Fruit fly (Drosophila melanogaster) whole organism, embryonic: Measurements from ENCODE around the gene Sec23.

Experiments used
- Asciz ChIP-seq: fragments of 200-800 bp; sonication (Bioruptor generic); optimal IDR thresholded peaks from 2 replicates; lab custom pipeline; 2017; ENCODE audit warnings: missing biosample characterization, mild to moderate bottlenecking, missing genetic modification characterization, missing genetic modification reagents
- B-H2 ChIP-seq: fragments of 200-800 bp; sonication (Bioruptor generic); optimal IDR thresholded peaks from 2 replicates; lab custom pipeline; 2018; ENCODE audit warnings: missing biosample characterization, mild to moderate bottlenecking, missing genetic modification characterization
- BtbVII ChIP-seq: fragments of 200-800 bp; sonication (Bioruptor generic); optimal IDR thresholded peaks from 3 replicates; lab custom pipeline; 2017; ENCODE audit warnings: missing biosample characterization, mild to moderate bottlenecking, missing genetic modification characterization
- CG1024 ChIP-seq: fragments of 200-800 bp; sonication (Bioruptor generic); IDR thresholded peaks from 2 replicates; pipeline ENCODE4 v1.3.6; 2022; ENCODE audit warnings: missing biosample characterization, missing genetic modification characterization
- CG11723 ChIP-seq: fragments of 200-800 bp; sonication (Bioruptor generic); optimal IDR thresholded peaks from 2 replicates; lab custom pipeline; 2017; ENCODE audit warnings: missing biosample characterization, mild to moderate bottlenecking, missing genetic modification characterization
- CG12071 ChIP-seq: fragments of 200-800 bp; sonication (Bioruptor generic); optimal IDR thresholded peaks from 3 replicates; lab custom pipeline; 2018; ENCODE audit warnings: missing biosample characterization, mild to moderate bottlenecking, missing genetic modification characterization
- CG12299 ChIP-seq: fragments of 200-800 bp; sonication (Bioruptor generic); optimal IDR thresholded peaks from 2 replicates; lab custom pipeline; 2018; ENCODE audit warnings: missing biosample characterization, mild to moderate bottlenecking, missing genetic modification characterization
- CG12942 ChIP-seq: fragments of 200-800 bp; sonication (Bioruptor generic); optimal IDR thresholded peaks from 3 replicates; lab custom pipeline; 2016; ENCODE audit warnings: missing biosample characterization, missing genetic modification characterization
- CG13296 ChIP-seq: fragments of 200-800 bp; sonication (Bioruptor generic); optimal IDR thresholded peaks from 3 replicates; lab custom pipeline; 2018; ENCODE audit warnings: missing biosample characterization, mild to moderate bottlenecking, missing genetic modification characterization
- CG1792 ChIP-seq: fragments of 200-800 bp; sonication (Bioruptor generic); optimal IDR thresholded peaks from 2 replicates; lab custom pipeline; 2016; ENCODE audit warnings: missing biosample characterization, missing genetic modification characterization
- CG18619 ChIP-seq: fragments of 200-800 bp; sonication (Bioruptor generic); optimal IDR thresholded peaks from 3 replicates; lab custom pipeline; 2017; ENCODE audit warnings: missing biosample characterization, mild to moderate bottlenecking, missing genetic modification characterization
- CG31224 ChIP-seq: fragments of 200-800 bp; sonication (Bioruptor generic); IDR thresholded peaks from 2 replicates; pipeline ENCODE4 v1.3.6; 2022; ENCODE audit warnings: missing biosample characterization, missing genetic modification characterization
- CG31441 ChIP-seq: fragments of 200-800 bp; sonication (Bioruptor generic); IDR thresholded peaks from 2 replicates; pipeline ENCODE4 v1.3.6; 2022; ENCODE audit warnings: missing biosample characterization, missing genetic modification characterization
- CG5180 ChIP-seq: fragments of 200-800 bp; sonication (Bioruptor generic); optimal IDR thresholded peaks from 3 replicates; lab custom pipeline; 2017; ENCODE audit warnings: missing biosample characterization, missing genetic modification characterization, mild to moderate bottlenecking, moderate library complexity, missing genetic modification reagents
- CG5953 ChIP-seq: fragments of 200-800 bp; sonication (Bioruptor generic); IDR thresholded peaks from 2 replicates; pipeline ENCODE4 v1.3.6; 2022; ENCODE audit warnings: missing biosample characterization, missing genetic modification characterization
- CG6765 ChIP-seq: fragments of 200-800 bp; sonication (Bioruptor generic); optimal IDR thresholded peaks from 3 replicates; lab custom pipeline; 2017; ENCODE audit warnings: missing biosample characterization, mild to moderate bottlenecking, missing genetic modification characterization
- CG7271 ChIP-seq: fragments of 200-800 bp; sonication (Bioruptor generic); optimal IDR thresholded peaks from 2 replicates; lab custom pipeline; 2018; ENCODE audit warnings: missing biosample characterization, mild to moderate bottlenecking, missing genetic modification characterization, moderate library complexity
- CG8944 ChIP-seq: fragments of 200-800 bp; sonication (Bioruptor generic); optimal IDR thresholded peaks from 3 replicates; lab custom pipeline; 2016; ENCODE audit warnings: missing biosample characterization, missing genetic modification characterization
- CG9215 ChIP-seq: fragments of 200-800 bp; sonication (Bioruptor generic); IDR thresholded peaks from 2 replicates; pipeline ENCODE4 v1.3.6; 2022; ENCODE audit warnings: missing biosample characterization, missing genetic modification characterization
- D19A ChIP-seq: fragments of 200-800 bp; optimal IDR thresholded peaks from 3 replicates; lab custom pipeline; 2019; ENCODE audit warnings: missing biosample characterization, mild to moderate bottlenecking, missing genetic modification characterization, moderate library complexity
- Dip3 ChIP-seq: fragments of 200-800 bp; sonication (Bioruptor generic); optimal IDR thresholded peaks from 3 replicates; lab custom pipeline; 2016; ENCODE audit warnings: missing biosample characterization, missing genetic modification characterization
- Doc2 ChIP-seq: fragments of 200-800 bp; sonication (Bioruptor generic); IDR thresholded peaks from 2 replicates; pipeline ENCODE4 v1.3.6; 2022; ENCODE audit warnings: missing biosample characterization, missing genetic modification characterization
- Dref ChIP-seq: fragments of 200-800 bp; sonication (Bioruptor generic); IDR thresholded peaks from 2 replicates; pipeline ENCODE4 v1.3.6; 2022; ENCODE audit warnings: missing biosample characterization, missing genetic modification characterization
- GATAe ChIP-seq: fragments of 200-800 bp; sonication (Bioruptor generic); conservative IDR thresholded peaks from 2 replicates; pipeline ENCODE4 v1.3.6; 2022; ENCODE audit warnings: missing biosample characterization, missing genetic modification characterization
- HmgZ ChIP-seq: fragments of 200-800 bp; sonication (Bioruptor generic); optimal IDR thresholded peaks from 2 replicates; lab custom pipeline; 2018; ENCODE audit warnings: missing biosample characterization, mild to moderate bottlenecking, missing genetic modification characterization
- Vsx1 ChIP-seq: fragments of 200-800 bp; sonication (Bioruptor generic); optimal IDR thresholded peaks from 2 replicates; lab custom pipeline; 2017; ENCODE audit warnings: missing biosample characterization, mild to moderate bottlenecking, missing genetic modification characterization, missing genetic modification reagents
- az2 ChIP-seq: fragments of 200-800 bp; sonication (Bioruptor generic); optimal IDR thresholded peaks from 3 replicates; lab custom pipeline; 2016; ENCODE audit warnings: missing biosample characterization, missing genetic modification characterization
- chn ChIP-seq: fragments of 200-800 bp; sonication (Bioruptor generic); optimal IDR thresholded peaks from 2 replicates; lab custom pipeline; 2016; ENCODE audit warnings: missing biosample characterization, missing genetic modification characterization
- da ChIP-seq: fragments of 200-800 bp; sonication (Bioruptor generic); optimal IDR thresholded peaks from 2 replicates; lab custom pipeline; 2016; ENCODE audit warnings: missing biosample characterization, missing genetic modification characterization
- dpn ChIP-seq, 2 experiments: fragments of 200-800 bp; sonication (Bioruptor generic); optimal IDR thresholded peaks; 3 replicates each; lab custom pipeline; 2016; ENCODE audit warnings: missing biosample characterization in 2 of 2, missing genetic modification characterization in 2 of 2
- eve ChIP-seq, 2 experiments: fragments of >200 bp; optimal IDR thresholded peaks; 2 replicates each; lab custom pipeline; 2017; ENCODE audit warnings: missing biosample characterization in 2 of 2, missing genetic modification characterization in 2 of 2
- exex ChIP-seq: fragments of 200-800 bp; sonication (Bioruptor generic); optimal IDR thresholded peaks from 4 replicates; lab custom pipeline; 2018; ENCODE audit warnings: missing biosample characterization, mild to moderate bottlenecking, missing genetic modification characterization, moderate library complexity
- fru ChIP-seq: fragments of >200 bp; optimal IDR thresholded peaks from 2 replicates; lab custom pipeline; 2017
- gce ChIP-seq: fragments of 200-800 bp; sonication (Bioruptor generic); IDR thresholded peaks from 3 replicates; pipeline ENCODE4 v1.3.6; 2022; ENCODE audit warnings: missing biosample characterization, missing genetic modification characterization
- gcm ChIP-seq: fragments of 200-800 bp; sonication (Bioruptor generic); optimal IDR thresholded peaks from 2 replicates; lab custom pipeline; 2019; ENCODE audit warnings: missing biosample characterization, mild to moderate bottlenecking, missing genetic modification characterization, moderate library complexity
- gt ChIP-seq: fragments of 200-800 bp; sonication (Bioruptor generic); IDR thresholded peaks from 2 replicates; pipeline ENCODE4 v1.3.6; 2022; ENCODE audit warnings: missing biosample characterization, missing genetic modification characterization
- lab ChIP-seq: fragments of 200-800 bp; sonication (Bioruptor generic); optimal IDR thresholded peaks from 3 replicates; lab custom pipeline; 2017; ENCODE audit warnings: missing biosample characterization, missing genetic modification characterization, mild to moderate bottlenecking, moderate library complexity, missing genetic modification reagents
- oc ChIP-seq: fragments of 200-800 bp; sonication (Bioruptor generic); optimal IDR thresholded peaks from 2 replicates; lab custom pipeline; 2018; ENCODE audit warnings: missing biosample characterization, mild to moderate bottlenecking, missing genetic modification characterization, moderate library complexity
- pan ChIP-seq, 4 experiments: fragments of >200 bp in 3 of 4; fragments of 200-800 bp in 1 of 4; sonication (Bioruptor generic) in 1 of 4; optimal IDR thresholded peaks in 3 of 4; IDR thresholded peaks in 1 of 4; 2 replicates each; pipeline versions ENCODE4 v1.3.6 to Lab custom; 2017 to 2022; ENCODE audit warnings: missing biosample characterization in 2 of 4, missing genetic modification characterization in 2 of 4, mixed read lengths in 1 of 4
- ro ChIP-seq: fragments of 200-800 bp; sonication (Bioruptor generic); IDR thresholded peaks from 2 replicates; pipeline ENCODE4 v1.3.6; 2022; ENCODE audit warnings: missing biosample characterization, missing genetic modification characterization
- sc ChIP-seq, 3 experiments: fragments of >200 bp in 2 of 3; fragments of 200-800 bp in 1 of 3; sonication (Bioruptor generic) in 1 of 3; optimal IDR thresholded peaks; 2 replicates in 2 of 3; 3 replicates in 1 of 3; lab custom pipeline; 2017; ENCODE audit warnings: mild to moderate bottlenecking in 1 of 3, missing biosample characterization in 1 of 3, missing genetic modification characterization in 1 of 3, missing genetic modification reagents in 1 of 3
- sens ChIP-seq: fragments of 200-800 bp; sonication (Bioruptor generic); peaks from one replicate; lab custom pipeline; 2016; ENCODE audit warnings: missing biosample characterization, missing genetic modification characterization
- slbo ChIP-seq: fragments of 200-800 bp; sonication (Bioruptor generic); IDR thresholded peaks from 2 replicates; pipeline ENCODE4 v1.3.6; 2022; ENCODE audit warnings: missing biosample characterization, missing genetic modification characterization
- ssp ChIP-seq: fragments of 200-800 bp; sonication (Bioruptor generic); IDR thresholded peaks from 2 replicates; pipeline ENCODE4 v1.3.6; 2022; ENCODE audit warnings: missing biosample characterization, missing genetic modification characterization
- tna ChIP-seq: fragments of 200-800 bp; sonication (Bioruptor generic); IDR thresholded peaks from 2 replicates; pipeline ENCODE4 v1.3.6; 2022; ENCODE audit warnings: missing biosample characterization, missing genetic modification characterization; ENCODE audit not compliant: partially characterized antibody
- toy ChIP-seq: fragments of 200-800 bp; sonication (Bioruptor generic); IDR thresholded peaks from 2 replicates; pipeline ENCODE4 v1.3.6; 2022; ENCODE audit warnings: missing biosample characterization, missing genetic modification characterization
- tup ChIP-seq: fragments of 200-800 bp; sonication (Bioruptor generic); optimal IDR thresholded peaks from 2 replicates; lab custom pipeline; 2016; ENCODE audit warnings: missing biosample characterization, mild to moderate bottlenecking, missing genetic modification characterization, moderate library complexity
- unc-4 ChIP-seq: fragments of 200-800 bp; sonication (Bioruptor generic); IDR thresholded peaks from 2 replicates; pipeline ENCODE4 v1.3.6; 2022; ENCODE audit warnings: missing biosample characterization, missing genetic modification characterization; ENCODE audit not compliant: partially characterized antibody
- vfl ChIP-seq: fragments of 200-800 bp; sonication (Bioruptor generic); optimal IDR thresholded peaks from 2 replicates; lab custom pipeline; 2016; ENCODE audit warnings: missing biosample characterization, missing genetic modification characterization
- vvl ChIP-seq: fragments of 200-800 bp; sonication (Bioruptor generic); IDR thresholded peaks from 2 replicates; pipeline ENCODE4 v1.3.6; 2022; ENCODE audit warnings: missing biosample characterization, missing genetic modification characterization
- wdn ChIP-seq: fragments of 200-800 bp; sonication (Bioruptor generic); IDR thresholded peaks from 2 replicates; pipeline ENCODE4 v1.3.6; 2022; ENCODE audit warnings: missing biosample characterization, missing genetic modification characterization
- zf30C ChIP-seq: fragments of 200-800 bp; sonication (Bioruptor generic); optimal IDR thresholded peaks from 3 replicates; lab custom pipeline; 2018; ENCODE audit warnings: missing biosample characterization, mild to moderate bottlenecking, missing genetic modification characterization

Gene Sec23

dm6 chr3R:5653887-5654286 lies 5.0 kb downstream of the Sec23 start (continued):
- TF ChIP-seq CG8944 (GFP tag; lab: Kevin White, UChicago), result no peak
- no peak for TF ChIP-seq vvl (GFP tag; lab: Robert Waterston, UW)
- no peak for TF ChIP-seq tna
- TF ChIP-seq zf30C (GFP tag; lab: Kevin White, UChicago), result peak; percentile 14
- no peak for TF ChIP-seq slbo (GFP tag; lab: Robert Waterston, UW)
- no peak for TF ChIP-seq toy (GFP tag; lab: Robert Waterston, UW)
- no peak for TF ChIP-seq CG12299
- TF ChIP-seq HmgZ (tag; lab: Kevin White, UChicago), result peak; percentile 19
- no peak for TF ChIP-seq CG31224 (GFP tag; lab: Robert Waterston, UW)
- no peak for TF ChIP-seq CG1024
- TF ChIP-seq unc-4 (GFP tag; lab: Robert Waterston, UW), result no peak
- TF ChIP-seq chn (GFP tag; lab: Kevin White, UChicago), result no peak
- TF ChIP-seq CG5953 (GFP tag; lab: Robert Waterston, UW), result no peak
- TF ChIP-seq Asciz, result no peak
- TF ChIP-seq B-H2, result no peak
- peak; percentile 12 for TF ChIP-seq CG12071 (GFP tag; lab: Kevin White, UChicago)
- TF ChIP-seq Doc2 (GFP tag; lab: Robert Waterston, UW), result no peak
- no peak for TF ChIP-seq sc (optimal IDR thresholded peaks at IDR 0.05; lab: Kevin White, UChicago)
- no peak for TF ChIP-seq sc (GFP tag; optimal IDR thresholded peaks at IDR 0.05; lab: Kevin White, UChicago)
- no peak for TF ChIP-seq CG1792 (GFP tag; lab: Kevin White, UChicago)
- TF ChIP-seq fru (lab: Kevin White, UChicago), result no peak
- TF ChIP-seq gt, result no peak
- TF ChIP-seq sens (GFP tag; lab: Kevin White, UChicago), result no peak
- no peak for TF ChIP-seq az2
- TF ChIP-seq CG31441, result no peak
- no peak for TF ChIP-seq dpn (GFP tag; optimal IDR thresholded peaks at IDR 0.05; lab: Kevin White, UChicago)
- peak; percentile 98 for TF ChIP-seq exex (tag; lab: Kevin White, UChicago)
- TF ChIP-seq D19A (tag; lab: Kevin White, UChicago), result no peak
- TF ChIP-seq lab (GFP tag; lab: Kevin White, UChicago), result peak; percentile 24
- no peak for TF ChIP-seq wdn (GFP tag; lab: Robert Waterston, UW)
- TF ChIP-seq Dref (GFP tag; lab: Robert Waterston, UW), result no peak
- peak; percentile 67 for TF ChIP-seq CG5180
- no peak for TF ChIP-seq pan (optimal IDR thresholded peaks at IDR 0.05; lab: Kevin White, UChicago)
- TF ChIP-seq pan (GFP tag; optimal IDR thresholded peaks at IDR 0.05 in 1 of 2, IDR thresholded peaks at IDR 0.05 in 1 of 2), result no peak
- peak; percentile 44 for TF ChIP-seq Vsx1 (GFP tag; lab: Kevin White, UChicago)
- TF ChIP-seq gce, result no peak
- TF ChIP-seq CG7271 (tag; lab: Kevin White, UChicago), result no peak
- no peak for TF ChIP-seq da (GFP tag; lab: Kevin White, UChicago)
- no peak for TF ChIP-seq CG12942
- TF ChIP-seq eve (GFP tag; optimal IDR thresholded peaks at IDR 0.05; lab: Kevin White, UChicago), result no peak
- no peak for TF ChIP-seq tup (GFP tag; lab: Kevin White, UChicago)
- TF ChIP-seq CG18619 (GFP tag; lab: Kevin White, UChicago), result no peak
- TF ChIP-seq ssp (GFP tag; lab: Robert Waterston, UW), result no peak
- no peak for TF ChIP-seq BtbVII (GFP tag; lab: Kevin White, UChicago)
- no peak for TF ChIP-seq Dip3 (GFP tag; lab: Kevin White, UChicago)
- TF ChIP-seq CG9215 (GFP tag; lab: Robert Waterston, UW), result no peak
- no peak for TF ChIP-seq ro (GFP tag; lab: Robert Waterston, UW)
- TF ChIP-seq CG13296, result peak; percentile 13
- no peak for TF ChIP-seq CG6765
- no peak for TF ChIP-seq vfl (GFP tag; lab: Kevin White, UChicago)
- TF ChIP-seq oc (tag; lab: Kevin White, UChicago), result no peak
- no peak for TF ChIP-seq CG11723 (GFP tag; lab: Kevin White, UChicago)
- no peak for TF ChIP-seq gcm (GFP tag; lab: Kevin White, UChicago)
- peak; percentile 26; the same call in 1 of the 2 replicates for TF ChIP-seq GATAe
